Worm (Caenorhabditis elegans): ENCODE measurements around the gene cyp-25A4.
A peak's percentile ranks its signal among the peaks of the same experiment; 100 is the strongest.

Gene cyp-25A4

ce11 chrIII:3832291-3832690 is 19.6 kb downstream of the cyp-25A4 start, which contains the start of gene cyp-25A1:
cyp-25A1 (plus strand) TSS chrIII:3832591.
- TF ChIP-seq ZK546.5 (tag; optimal IDR thresholded peaks at IDR 0.05) = no peak
- no peak for TF ChIP-seq ama-1 (optimal IDR thresholded peaks at IDR 0.05)
- no peak for TF ChIP-seq spr-1 (tag; optimal IDR thresholded peaks at IDR 0.05)
- TF ChIP-seq hlh-11 (tag; optimal IDR thresholded peaks at IDR 0.05) = no peak
- TF ChIP-seq ZK337.2 (GFP tag; IDR thresholded peaks at IDR 0.05) = no peak
- no peak for TF ChIP-seq nhr-77 (tag; optimal IDR thresholded peaks at IDR 0.05)
- no peak for TF ChIP-seq zip-11 (GFP tag; IDR thresholded peaks at IDR 0.05)
- TF ChIP-seq skn-1 (tag; optimal IDR thresholded peaks at IDR 0.05) = no peak
- TF ChIP-seq spr-3 (GFP tag; optimal IDR thresholded peaks at IDR 0.05) = no peak
- TF ChIP-seq nhr-41 (GFP tag; IDR thresholded peaks at IDR 0.05) = no peak
- no peak for TF ChIP-seq R02D3.7 (tag; optimal IDR thresholded peaks at IDR 0.05)
- TF ChIP-seq ceh-32 (tag; optimal IDR thresholded peaks at IDR 0.05; ENCODE audit: poor library complexity) = no peak
- no peak for TF ChIP-seq egl-43 (GFP tag; IDR thresholded peaks at IDR 0.05)
- TF ChIP-seq mes-2 (tag; optimal IDR thresholded peaks at IDR 0.05; ENCODE audit: poor library complexity, severe bottlenecking) = no peak
- TF ChIP-seq nhr-28 (tag; optimal IDR thresholded peaks at IDR 0.05) = peak; percentile 12
- no peak for TF ChIP-seq nhr-25 (tag; optimal IDR thresholded peaks at IDR 0.05; ENCODE audit: borderline replicate concordance, insufficient read depth)
- no peak for TF ChIP-seq daf-16 (GFP tag; optimal IDR thresholded peaks at IDR 0.05)
- peak; percentile 43 for TF ChIP-seq daf-16 (tag; optimal IDR thresholded peaks at IDR 0.05)
- no peak for TF ChIP-seq nhr-111 (GFP tag; optimal IDR thresholded peaks at IDR 0.05)

DNA sequence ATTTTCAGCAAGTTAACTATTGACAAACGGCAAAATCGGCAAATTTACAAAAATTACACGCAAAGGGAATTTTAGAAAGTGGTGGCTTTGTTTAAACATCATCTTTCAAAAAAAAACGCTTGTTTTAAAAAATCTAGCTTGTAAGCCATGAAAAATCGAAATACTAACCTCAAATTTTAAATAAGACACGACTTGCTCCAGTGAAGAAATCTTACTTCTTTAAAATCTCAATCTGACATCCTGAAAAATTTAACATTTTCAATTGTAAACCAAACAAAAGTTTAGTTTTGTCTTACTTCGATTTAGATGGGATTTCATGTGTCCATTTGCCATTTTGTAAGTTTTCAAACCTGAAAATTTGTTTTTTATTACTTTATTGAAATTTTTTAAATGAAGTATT is 20.1 kb downstream of the cyp-25A4 start:
- no peak for TF ChIP-seq tra-1 (GFP tag; IDR thresholded peaks at IDR 0.05)
- TF ChIP-seq aha-1 (tag) = no peak
- peak in 1 of 2 experiments; percentile 91 for TF ChIP-seq unc-62 (GFP tag; optimal IDR thresholded peaks at IDR 0.05 in 1 of 2)
- no peak for TF ChIP-seq unc-62 (tag; optimal IDR thresholded peaks at IDR 0.05)

- TF ChIP-seq R02D3.7 (tag; optimal IDR thresholded peaks at IDR 0.05) (no peak), jun-1 (tag; optimal IDR thresholded peaks at IDR 0.05) (no peak), ama-1 (optimal IDR thresholded peaks at IDR 0.05) (no peak), fos-1 (tag; optimal IDR thresholded peaks at IDR 0.05) (no peak), ceh-62 (tag; optimal IDR thresholded peaks at IDR 0.05) (no peak), mxl-2 (GFP tag; conservative IDR thresholded peaks at IDR 0.05) (no peak), zip-2 (tag; optimal IDR thresholded peaks at IDR 0.05) (no peak)
These were observed 20.5 kb downstream of the cyp-25A4 start, which contains the start of gene C36A4.10 for ce11 chrIII:3831381-3831780. C36A4.10 (minus strand) TSS chrIII:3831481.

DNA sequence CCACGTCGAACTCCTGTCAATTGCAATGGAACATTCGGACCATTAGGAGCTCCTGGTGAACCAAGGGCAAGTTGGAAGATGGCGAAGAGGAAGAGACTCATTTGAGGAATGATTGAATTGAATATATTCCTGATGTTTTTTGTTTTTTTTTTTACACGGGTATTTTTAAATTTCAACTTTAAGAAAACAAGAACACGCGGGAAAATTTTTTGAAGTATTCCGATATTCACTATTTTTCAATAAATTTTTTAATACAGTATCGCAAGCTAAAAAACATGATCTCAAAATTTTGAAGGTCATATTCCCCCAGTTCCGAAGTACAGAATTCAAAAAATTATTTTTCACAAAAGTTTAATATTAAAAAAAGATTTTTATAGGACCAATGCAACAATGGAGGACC is 22.8 kb downstream of the cyp-25A4 start, which contains the start of gene cnnm-5:
Gene cnnm-5, minus strand, starts transcription at position 101 of the 400 bp plus-strand sequence.
- TF ChIP-seq skn-1 (tag; optimal IDR thresholded peaks at IDR 0.05) = no peak
- no peak for TF ChIP-seq zfp-2 (tag; optimal IDR thresholded peaks at IDR 0.05)
- no peak for TF ChIP-seq Y48G9A.11 (GFP tag; IDR thresholded peaks at IDR 0.05)
- no peak for TF ChIP-seq nhr-41 (GFP tag; IDR thresholded peaks at IDR 0.05)
- no peak for TF ChIP-seq pqm-1 (tag; optimal IDR thresholded peaks at IDR 0.05)
- TF ChIP-seq madf-9 (GFP tag; conservative IDR thresholded peaks at IDR 0.05) = no peak
- no peak for TF ChIP-seq tag-97 (GFP tag; IDR thresholded peaks at IDR 0.05)
- TF ChIP-seq lin-38 (GFP tag; IDR thresholded peaks at IDR 0.05) = no peak
- TF ChIP-seq F37D6.2 (tag; optimal IDR thresholded peaks at IDR 0.05) = no peak
- TF ChIP-seq dve-1 (tag; optimal IDR thresholded peaks at IDR 0.05; ENCODE audit: insufficient read depth) = no peak
- TF ChIP-seq unc-130 (GFP tag; optimal IDR thresholded peaks at IDR 0.05) = no peak
- TF ChIP-seq nhr-6 (tag; optimal IDR thresholded peaks at IDR 0.05) = no peak
- no peak for TF ChIP-seq spr-1 (tag; optimal IDR thresholded peaks at IDR 0.05)
- no peak for TF ChIP-seq duxl-1 (tag; optimal IDR thresholded peaks at IDR 0.05; ENCODE audit: poor library complexity)
- TF ChIP-seq ztf-11 (tag; optimal IDR thresholded peaks at IDR 0.05) = no peak
